Worm (Caenorhabditis elegans): ENCODE data around the gene rpl-12.

Gene rpl-12

ce11 chrIV:13240078-13240841 is at the start of gene rpl-12:
Gene rpl-12, minus strand, starts transcription at chrIV:13240651.
- TF ChIP-seq nhr-179 (tag; optimal IDR thresholded peaks at IDR 0.05): no peak
- peak; percentile 87 for TF ChIP-seq cebp-1 (GFP tag; IDR thresholded peaks at IDR 0.05)
- TF ChIP-seq cebp-1 (tag; optimal IDR thresholded peaks at IDR 0.05): peak; percentile 96
- TF ChIP-seq let-526 (GFP tag; IDR thresholded peaks at IDR 0.05): peak; percentile 20
- TF ChIP-seq rec-8 (tag; optimal IDR thresholded peaks at IDR 0.05): peak; percentile 27 to 51
- TF ChIP-seq T07F8.4 (tag; optimal IDR thresholded peaks at IDR 0.05): peak; percentile 44
- TF ChIP-seq mcd-1 (GFP tag; IDR thresholded peaks at IDR 0.05): peak; percentile 100
- TF ChIP-seq lag-1 (GFP tag; IDR thresholded peaks at IDR 0.05): no peak
- TF ChIP-seq die-1 (tag; optimal IDR thresholded peaks at IDR 0.05): peak; percentile 56
- TF ChIP-seq atf-7 (tag; optimal IDR thresholded peaks at IDR 0.05): peak; percentile 92
- TF ChIP-seq ceh-40 (GFP tag; IDR thresholded peaks at IDR 0.05): no peak
- peak; percentile 80; the same call in 1 of the 2 replicates for TF ChIP-seq ztf-28 (GFP tag; IDR thresholded peaks at IDR 0.05)
- peak; percentile 92 for TF ChIP-seq hrde-1 (tag; optimal IDR thresholded peaks at IDR 0.05; ENCODE audit: borderline replicate concordance)
- no peak for TF ChIP-seq hlh-12 (tag; optimal IDR thresholded peaks at IDR 0.05)
- peak; percentile 95 for TF ChIP-seq madf-6 (GFP tag; IDR thresholded peaks at IDR 0.05)
- TF ChIP-seq ceh-100 (GFP tag; IDR thresholded peaks at IDR 0.05): peak; percentile 87
- no peak for TF ChIP-seq aptf-3 (GFP tag; IDR thresholded peaks at IDR 0.05)
- TF ChIP-seq snpc-1.1 (tag; optimal IDR thresholded peaks at IDR 0.05; ENCODE audit: insufficient read depth): peak; percentile 63
- no peak for TF ChIP-seq ztf-25 (GFP tag; IDR thresholded peaks at IDR 0.05)
- peak; percentile 97 for TF ChIP-seq lir-1 (GFP tag; conservative IDR thresholded peaks at IDR 0.05)
- peak; percentile 91 for TF ChIP-seq attf-6 (GFP tag; IDR thresholded peaks at IDR 0.05)
- TF ChIP-seq tbp1 (GFP tag; optimal IDR thresholded peaks at IDR 0.05): peak; percentile 79
- TF ChIP-seq madf-10 (tag; optimal IDR thresholded peaks at IDR 0.05): peak; percentile 95
- peak; percentile 91 for TF ChIP-seq Y67H2A.10 (GFP tag; conservative IDR thresholded peaks at IDR 0.05)
- TF ChIP-seq ceh-79 (tag; optimal IDR thresholded peaks at IDR 0.05): peak; percentile 59
- peak; percentile 92 for TF ChIP-seq F49E8.2 (tag; optimal IDR thresholded peaks at IDR 0.05; ENCODE audit: insufficient read depth)
- peak; percentile 75 for TF ChIP-seq xnd-1 (tag; optimal IDR thresholded peaks at IDR 0.05)
- peak; percentile 75 for TF ChIP-seq zfh-2 (GFP tag; conservative IDR thresholded peaks at IDR 0.05)
- TF ChIP-seq ccch-3 (GFP tag; optimal IDR thresholded peaks at IDR 0.05): no peak
- peak; percentile 51 for TF ChIP-seq lin-26 (GFP tag; IDR thresholded peaks at IDR 0.05)
- TF ChIP-seq F52B5.7 (tag; optimal IDR thresholded peaks at IDR 0.05): peak; percentile 66
- TF ChIP-seq Y53G8AR.9 (GFP tag; conservative IDR thresholded peaks at IDR 0.05): peak; percentile 99
- TF ChIP-seq attf-3 (GFP tag; conservative IDR thresholded peaks at IDR 0.05): peak; percentile 86
- TF ChIP-seq ztf-6 (GFP tag; IDR thresholded peaks at IDR 0.05): peak; percentile 89
- TF ChIP-seq nhr-80 (tag; optimal IDR thresholded peaks at IDR 0.05): peak; percentile 91
- TF ChIP-seq nhr-90 (tag; optimal IDR thresholded peaks at IDR 0.05): peak; percentile 62
- TF ChIP-seq madf-8 (GFP tag; conservative IDR thresholded peaks at IDR 0.05): peak; percentile 86
- peak; percentile 17 for TF ChIP-seq lsy-27 (tag; optimal IDR thresholded peaks at IDR 0.05; ENCODE audit: borderline replicate concordance, insufficient read depth)
- peak; percentile 71 for TF ChIP-seq F10E7.11 (tag; optimal IDR thresholded peaks at IDR 0.05)
- peak; percentile 98 for TF ChIP-seq cebp-2 (GFP tag; IDR thresholded peaks at IDR 0.05)
- no peak for TF ChIP-seq nhr-120 (GFP tag; IDR thresholded peaks at IDR 0.05)
- 0 out of 2 replicates have a peak, but pooled peaks have one; percentile 11 for TF ChIP-seq F37B4.10 (GFP tag; IDR thresholded peaks at IDR 0.05)
- TF ChIP-seq sptf-2 (GFP tag; optimal IDR thresholded peaks at IDR 0.05): peak; percentile 8
- 0 out of 2 replicates have a peak, but pooled peaks have one; percentile 23 for TF ChIP-seq Y53F4B.3 (GFP tag; IDR thresholded peaks at IDR 0.05)
- peak; percentile 96 for TF ChIP-seq madf-3 (GFP tag; IDR thresholded peaks at IDR 0.05)
- TF ChIP-seq ets-4 (GFP tag; optimal IDR thresholded peaks at IDR 0.05): peak; percentile 28
- TF ChIP-seq bed-1 (GFP tag; IDR thresholded peaks at IDR 0.05): no peak
